Fruit fly (Drosophila melanogaster): ENCODE results near the gene CG18284.

CG18284 gene

DNA sequence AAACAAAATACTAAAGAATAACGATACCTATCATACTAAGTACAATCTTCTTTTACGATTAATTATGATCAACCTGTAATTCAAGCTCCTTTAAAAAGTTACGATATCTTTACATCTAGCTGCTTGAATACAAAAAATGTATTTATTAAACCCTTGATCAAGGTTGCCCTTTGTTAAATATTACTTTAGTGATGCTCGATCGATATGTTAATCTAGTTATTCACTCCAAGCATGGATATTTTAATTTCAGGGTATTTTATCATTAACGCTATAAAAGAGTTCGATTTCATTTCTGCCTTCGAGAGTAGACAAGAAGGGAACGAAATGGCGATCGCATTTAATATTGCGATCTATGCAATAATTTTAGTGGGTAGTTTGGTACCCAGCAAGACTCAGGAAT, at the start of gene CG18284:
Gene CG18284, plus strand, starts transcription at position 301 of the 400 bp plus-strand sequence.
- no peak for TF ChIP-seq CG33017 (tag; optimal IDR thresholded peaks at IDR 0.05)
- TF ChIP-seq kay (GFP tag; ENCODE audit: borderline replicate concordance) = no peak
- no peak for TF ChIP-seq ovo (GFP tag; optimal IDR thresholded peaks at IDR 0.05)
- TF ChIP-seq cic (GFP tag; optimal IDR thresholded peaks at IDR 0.05) = no peak
- TF ChIP-seq CG11617 (GFP tag; optimal IDR thresholded peaks at IDR 0.05) = no peak
- no peak for TF ChIP-seq CG14711 (tag; optimal IDR thresholded peaks at IDR 0.05)
- no peak for TF ChIP-seq pad (GFP tag; optimal IDR thresholded peaks at IDR 0.05)
- no peak for TF ChIP-seq Crg-1 (GFP tag; optimal IDR thresholded peaks at IDR 0.05)
- no peak for TF ChIP-seq toe (GFP tag; optimal IDR thresholded peaks at IDR 0.05)
- TF ChIP-seq CG5204 (GFP tag; optimal IDR thresholded peaks at IDR 0.05) = no peak
- no peak for TF ChIP-seq tj (GFP tag; optimal IDR thresholded peaks at IDR 0.05)
- no peak for TF ChIP-seq CG7045 (GFP tag; optimal IDR thresholded peaks at IDR 0.05)
- TF ChIP-seq CG1620 (GFP tag; optimal IDR thresholded peaks at IDR 0.05) = no peak
- no peak for TF ChIP-seq Mnt (GFP tag; optimal IDR thresholded peaks at IDR 0.05)
- TF ChIP-seq Clk (GFP tag; optimal IDR thresholded peaks at IDR 0.05) = no peak

DNA sequence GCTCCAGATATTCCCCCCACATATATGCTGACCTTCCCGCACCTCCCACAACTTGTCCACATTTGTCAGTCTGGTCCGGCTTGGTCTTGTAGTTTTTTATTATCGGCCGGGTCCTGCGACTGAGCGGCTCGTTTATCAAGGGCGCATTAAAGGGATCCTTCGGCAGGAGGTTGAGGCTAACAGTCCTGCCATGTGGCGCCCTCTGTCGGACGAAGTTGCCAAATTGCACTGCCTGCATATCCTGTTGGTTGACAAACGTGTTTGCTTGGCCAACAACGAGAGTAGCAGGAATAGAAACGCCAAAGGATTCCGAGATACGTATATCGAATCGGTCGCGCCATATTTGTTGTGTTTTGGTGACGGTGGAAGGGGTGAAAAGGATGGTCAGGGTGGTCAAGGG, 40.2 kb upstream of the CG18284 start:
- TF ChIP-seq CG5204 (GFP tag; optimal IDR thresholded peaks at IDR 0.05) (no peak), Clk (GFP tag; optimal IDR thresholded peaks at IDR 0.05) (no peak), cnc (optimal IDR thresholded peaks at IDR 0.05) (no peak), CG1620 (GFP tag; optimal IDR thresholded peaks at IDR 0.05) (no peak), CG14711 (tag; optimal IDR thresholded peaks at IDR 0.05) (no peak), tj (GFP tag; optimal IDR thresholded peaks at IDR 0.05) (no peak), pad (GFP tag; optimal IDR thresholded peaks at IDR 0.05) (no peak)

DNA sequence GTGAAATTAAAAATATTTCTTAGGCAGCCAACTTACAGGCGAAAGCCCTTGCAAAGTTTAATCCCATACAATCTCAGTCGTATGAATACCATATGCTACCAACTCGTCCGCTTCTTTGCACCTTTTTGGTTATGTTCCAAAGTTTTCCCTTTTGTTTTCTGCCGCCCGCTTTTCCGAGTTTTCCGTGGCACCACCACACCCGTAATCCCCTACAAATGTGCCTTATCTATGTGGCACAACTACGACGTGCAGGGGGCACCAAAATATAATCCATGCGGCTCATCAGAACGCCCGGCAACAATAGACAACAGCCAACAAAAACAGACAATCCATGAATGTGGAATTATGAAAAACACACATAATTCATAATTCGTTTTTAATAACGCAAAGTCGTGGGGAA, 36.1 kb upstream of the CG18284 start:
- TF ChIP-seq Hr96 (GFP tag; optimal IDR thresholded peaks at IDR 0.05) (no peak), kay (GFP tag; ENCODE audit: borderline replicate concordance) (no peak), CG14711 (tag; optimal IDR thresholded peaks at IDR 0.05) (no peak), Mnt (GFP tag; optimal IDR thresholded peaks at IDR 0.05) (no peak), Clk (GFP tag; optimal IDR thresholded peaks at IDR 0.05) (no peak), ovo (GFP tag; optimal IDR thresholded peaks at IDR 0.05) (no peak), CG7101 (tag; optimal IDR thresholded peaks at IDR 0.05) (no peak), CG11617 (GFP tag; optimal IDR thresholded peaks at IDR 0.05) (no peak), CG33017 (tag; optimal IDR thresholded peaks at IDR 0.05) (no peak)

DNA sequence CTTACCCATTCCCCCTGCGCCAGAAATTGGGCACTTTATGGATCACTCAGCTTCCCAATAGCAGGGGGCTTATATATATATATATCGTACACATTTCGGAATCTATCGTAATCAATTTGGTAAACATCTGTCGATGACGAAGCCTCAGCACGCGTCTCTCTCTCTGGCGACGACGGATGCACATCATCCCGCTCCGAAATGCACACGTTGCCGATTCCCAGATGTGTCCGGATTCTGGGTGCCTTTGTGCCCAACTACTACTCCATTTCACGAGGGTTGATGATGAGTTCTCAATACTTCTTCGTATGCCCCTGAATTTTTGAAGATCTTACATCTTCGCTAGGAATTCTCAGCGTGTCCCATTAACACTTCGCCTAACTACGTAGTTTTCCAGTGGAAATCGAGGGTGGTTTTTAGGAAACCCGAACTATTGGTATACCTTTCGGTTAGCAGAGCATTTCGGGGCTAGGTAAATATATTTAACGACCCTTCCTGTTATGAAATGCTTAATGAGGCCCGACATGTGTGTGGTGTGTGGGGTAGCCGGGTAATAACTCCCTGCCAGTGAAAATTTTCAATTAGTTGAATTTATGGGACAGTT, 35.0 kb upstream of the CG18284 start:
- TF ChIP-seq tj (GFP tag; optimal IDR thresholded peaks at IDR 0.05) (no peak), Clk (GFP tag; optimal IDR thresholded peaks at IDR 0.05) (no peak), Mnt (GFP tag; optimal IDR thresholded peaks at IDR 0.05) (no peak), bab1 (GFP tag; optimal IDR thresholded peaks at IDR 0.05) (no peak), CG7101 (tag; optimal IDR thresholded peaks at IDR 0.05) (no peak), toe (GFP tag; optimal IDR thresholded peaks at IDR 0.05) (no peak), Crg-1 (GFP tag; optimal IDR thresholded peaks at IDR 0.05) (no peak), cic (GFP tag; optimal IDR thresholded peaks at IDR 0.05) (no peak), CG1620 (GFP tag; optimal IDR thresholded peaks at IDR 0.05) (no peak), ovo (GFP tag; optimal IDR thresholded peaks at IDR 0.05) (no peak), kay (GFP tag; ENCODE audit: borderline replicate concordance) (no peak), pad (GFP tag; optimal IDR thresholded peaks at IDR 0.05) (no peak), CG11617 (GFP tag; optimal IDR thresholded peaks at IDR 0.05) (no peak), CG33017 (tag; optimal IDR thresholded peaks at IDR 0.05) (no peak), CG5204 (GFP tag; optimal IDR thresholded peaks at IDR 0.05) (no peak), Hr96 (GFP tag; optimal IDR thresholded peaks at IDR 0.05) (no peak), CG12768 (GFP tag; optimal IDR thresholded peaks at IDR 0.05) (no peak), CG14711 (tag; optimal IDR thresholded peaks at IDR 0.05) (no peak), cnc (optimal IDR thresholded peaks at IDR 0.05) (no peak), CG7045 (GFP tag; optimal IDR thresholded peaks at IDR 0.05) (no peak)

DNA sequence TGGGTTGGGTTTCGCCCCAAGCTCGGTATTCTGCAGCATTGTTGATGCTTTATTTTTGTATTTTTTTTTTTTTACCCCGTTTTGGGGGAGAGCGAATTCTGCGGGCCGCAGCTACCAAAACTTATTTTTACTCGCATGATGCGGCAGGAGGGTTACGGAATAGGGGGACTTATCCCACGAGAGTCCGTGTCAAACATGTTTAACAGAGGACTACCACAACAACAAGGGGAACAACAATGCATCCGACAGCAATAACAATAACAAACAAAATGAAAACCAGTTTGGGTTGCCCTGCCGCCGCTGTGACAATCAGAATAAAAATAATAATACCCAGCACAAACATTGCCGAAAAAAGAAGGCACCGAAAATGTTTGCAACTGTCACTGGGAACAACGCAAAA, 30.7 kb upstream of the CG18284 start:
- TF ChIP-seq cic (GFP tag; optimal IDR thresholded peaks at IDR 0.05) (no peak), CG5204 (GFP tag; optimal IDR thresholded peaks at IDR 0.05) (no peak), Clk (GFP tag; optimal IDR thresholded peaks at IDR 0.05) (no peak), tj (GFP tag; optimal IDR thresholded peaks at IDR 0.05) (no peak), bab1 (GFP tag; optimal IDR thresholded peaks at IDR 0.05) (no peak), Mnt (GFP tag; optimal IDR thresholded peaks at IDR 0.05) (no peak), toe (GFP tag; optimal IDR thresholded peaks at IDR 0.05) (no peak), CG7045 (GFP tag; optimal IDR thresholded peaks at IDR 0.05) (no peak), CG14711 (tag; optimal IDR thresholded peaks at IDR 0.05) (no peak), CG1620 (GFP tag; optimal IDR thresholded peaks at IDR 0.05) (no peak)

DNA sequence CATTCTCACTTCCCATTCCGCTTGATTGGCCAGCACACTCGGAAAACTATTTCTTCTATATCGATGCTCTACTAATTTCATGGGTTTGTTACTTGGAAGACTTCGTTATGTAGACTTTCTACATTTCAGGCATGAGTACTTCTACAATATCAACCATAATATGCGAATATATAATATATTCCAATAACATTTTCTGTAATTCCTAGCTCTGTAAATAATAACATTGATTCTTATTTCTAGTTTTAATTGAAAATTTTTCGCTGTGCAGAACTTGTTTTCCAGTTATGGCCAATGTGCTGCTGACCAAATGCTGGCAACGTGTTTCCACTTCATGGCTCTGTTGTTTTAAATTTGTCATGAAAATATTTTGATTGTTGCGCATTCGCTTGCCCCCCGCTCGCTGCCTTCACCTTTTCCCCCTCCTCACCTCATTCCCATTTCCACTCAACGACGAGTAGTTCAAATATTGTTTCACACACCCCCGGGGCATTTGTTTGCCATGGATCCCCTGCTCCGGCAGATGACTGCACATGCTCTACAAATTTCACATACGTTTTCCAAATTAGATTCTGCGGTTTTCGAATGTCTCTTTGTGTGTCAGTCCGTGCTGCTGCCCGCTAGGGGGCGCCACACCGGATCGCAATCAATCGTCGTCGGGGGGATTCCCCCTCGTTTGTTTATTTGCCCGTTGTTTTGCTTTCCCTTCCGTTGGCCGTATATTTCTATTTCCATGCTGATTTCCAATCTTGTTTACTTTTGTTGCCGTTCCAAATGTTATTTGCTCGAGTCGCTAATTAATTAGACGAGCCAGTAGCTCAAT, 28.9 kb upstream of the CG18284 start:
- TF ChIP-seq Clk (GFP tag; optimal IDR thresholded peaks at IDR 0.05) (no peak), kay (GFP tag; ENCODE audit: borderline replicate concordance) (peak; percentile 4)
